Fruit fly (Drosophila melanogaster) whole organism, wandering third instar larva: ENCODE data around the gene Dora.

Experiments
- Abd-B ChIP-seq: fragments of >200 bp; optimal IDR thresholded peaks from 2 replicates; lab custom pipeline; 2017; ENCODE audit warnings: missing biosample characterization, missing genetic modification characterization
- CG32264 ChIP-seq: fragments of 200-800 bp; sonication (Bioruptor generic); optimal IDR thresholded peaks from 2 replicates; lab custom pipeline; 2016; ENCODE audit warnings: missing biosample characterization, missing genetic modification characterization
- CG9705 ChIP-seq: fragments of 200-800 bp; sonication (Bioruptor generic); optimal IDR thresholded peaks from 2 replicates; lab custom pipeline; 2018; ENCODE audit warnings: missing biosample characterization, mild to moderate bottlenecking, missing genetic modification characterization
- CrebA ChIP-seq: fragments of 200-800 bp; sonication (Bioruptor generic); optimal IDR thresholded peaks from 2 replicates; lab custom pipeline; 2016; ENCODE audit warnings: missing biosample characterization, mild to moderate bottlenecking, missing genetic modification characterization, borderline replicate concordance
- Dfd ChIP-seq: fragments of >200 bp; optimal IDR thresholded peaks from 2 replicates; lab custom pipeline; 2017; ENCODE audit warnings: missing biosample characterization, missing genetic modification characterization
- Dif ChIP-seq: fragments of 200-275, 200-300 bp; sonication (Bioruptor generic); optimal IDR thresholded peaks from 2 replicates; lab custom pipeline; 2018; ENCODE audit warnings: missing biosample characterization, missing genetic modification characterization; ENCODE audit not compliant: partially characterized antibody
- GATAd ChIP-seq: sonication (Bioruptor generic); optimal IDR thresholded peaks from 2 replicates; lab custom pipeline; 2016; ENCODE audit warnings: missing biosample characterization, missing genetic modification characterization
- HLH106 ChIP-seq: fragments of 200-800 bp; optimal IDR thresholded peaks from 3 replicates; lab custom pipeline; 2019; ENCODE audit warnings: missing biosample characterization, mild to moderate bottlenecking, missing genetic modification characterization, moderate library complexity
- Hr78 ChIP-seq: fragments of >200 bp; optimal IDR thresholded peaks from 2 replicates; lab custom pipeline; 2017; ENCODE audit warnings: missing biosample characterization, missing genetic modification characterization
- Hr83 ChIP-seq: fragments of 200-300 bp; sonication (Bioruptor generic); optimal IDR thresholded peaks from 2 replicates; lab custom pipeline; 2016; ENCODE audit warnings: missing biosample characterization, mild to moderate bottlenecking, missing genetic modification characterization, moderate library complexity; ENCODE audit not compliant: poor library complexity, severe bottlenecking
- Jra ChIP-seq: sonication (Bioruptor generic); optimal IDR thresholded peaks from 2 replicates; lab custom pipeline; 2016; ENCODE audit warnings: missing biosample characterization, missing genetic modification characterization
- Myc ChIP-seq: fragments of >200 bp; optimal IDR thresholded peaks from 2 replicates; lab custom pipeline; 2017
- N ChIP-seq: fragments of >200 bp; optimal IDR thresholded peaks from 2 replicates; lab custom pipeline; 2018; ENCODE audit warnings: missing biosample characterization, missing external identifiers, missing genetic modification characterization
- OdsH ChIP-seq: fragments of 200-800 bp; sonication (Bioruptor generic); optimal IDR thresholded peaks from 2 replicates; lab custom pipeline; 2016; ENCODE audit warnings: missing biosample characterization, mild to moderate bottlenecking, missing genetic modification characterization
- Rel ChIP-seq, 2 experiments: fragments of 200-800 bp; sonication (Bioruptor generic) in 1 of 2; optimal IDR thresholded peaks; 2 replicates in 1 of 2; 3 replicates in 1 of 2; lab custom pipeline; 2016 to 2019; ENCODE audit warnings: mild to moderate bottlenecking in 2 of 2, missing biosample characterization in 2 of 2, missing genetic modification characterization in 2 of 2, moderate library complexity in 1 of 2
- Sp1 ChIP-seq: fragments of 200-800 bp; sonication (Bioruptor generic); optimal IDR thresholded peaks from 3 replicates; lab custom pipeline; 2019; ENCODE audit warnings: missing biosample characterization, mild to moderate bottlenecking, missing genetic modification characterization, moderate library complexity
- Vsx2 ChIP-seq: fragments of 200-300, 225-300 bp; sonication (Bioruptor generic); optimal IDR thresholded peaks from 2 replicates; lab custom pipeline; 2018; ENCODE audit warnings: missing biosample characterization, missing genetic modification characterization; ENCODE audit not compliant: partially characterized antibody
- br ChIP-seq: fragments of 200-800 bp; sonication (Bioruptor generic); optimal IDR thresholded peaks from 2 replicates; lab custom pipeline; 2016; ENCODE audit warnings: missing biosample characterization, missing genetic modification characterization
- brk ChIP-seq: fragments of 200-800 bp; sonication (Bioruptor generic); optimal IDR thresholded peaks from 2 replicates; lab custom pipeline; 2016; ENCODE audit warnings: missing biosample characterization, mild to moderate bottlenecking, missing genetic modification characterization
- dl ChIP-seq, 2 experiments: fragments of 175-275, 200-275 bp in 1 of 2; fragments of 200-275 bp in 1 of 2; sonication (Bioruptor generic); optimal IDR thresholded peaks; lab custom pipeline; 2018; ENCODE audit warnings: mild to moderate bottlenecking in 2 of 2, missing biosample characterization in 2 of 2, missing genetic modification characterization in 2 of 2, moderate library complexity in 2 of 2; ENCODE audit not compliant: partially characterized antibody in 2 of 2, insufficient read depth in 1 of 2
- dmrt93B ChIP-seq: fragments of 200-800 bp; sonication (Bioruptor generic); optimal IDR thresholded peaks from 2 replicates; lab custom pipeline; 2018; ENCODE audit warnings: missing biosample characterization, mild to moderate bottlenecking, missing genetic modification characterization
- dsf ChIP-seq: sonication (Bioruptor generic); optimal IDR thresholded peaks from 2 replicates; lab custom pipeline; 2016; ENCODE audit warnings: missing biosample characterization, missing genetic modification characterization, borderline replicate concordance
- ey ChIP-seq: fragments of 200-800 bp; sonication (Bioruptor generic); optimal IDR thresholded peaks from 2 replicates; lab custom pipeline; 2016; ENCODE audit warnings: missing biosample characterization, missing genetic modification characterization
- foxo ChIP-seq, 2 experiments: fragments of 200-800 bp; sonication (Bioruptor generic); optimal IDR thresholded peaks; 2 replicates in 1 of 2; 3 replicates in 1 of 2; lab custom pipeline; 2016 to 2017; ENCODE audit warnings: missing biosample characterization in 2 of 2, missing genetic modification characterization in 2 of 2
- fru ChIP-seq: fragments of 200-800 bp; sonication (Bioruptor generic); optimal IDR thresholded peaks from 3 replicates; lab custom pipeline; 2016; ENCODE audit warnings: missing biosample characterization, mild to moderate bottlenecking, missing genetic modification characterization
- h ChIP-seq: fragments of 200-800 bp; sonication (Bioruptor generic); optimal IDR thresholded peaks from 3 replicates; lab custom pipeline; 2016; ENCODE audit warnings: missing biosample characterization, mild to moderate bottlenecking, missing genetic modification characterization
- jim ChIP-seq: fragments of 175-275, 200-325 bp; sonication (Bioruptor generic); optimal IDR thresholded peaks from 2 replicates; lab custom pipeline; 2016; ENCODE audit warnings: missing biosample characterization, mild to moderate bottlenecking, missing genetic modification characterization
- lola ChIP-seq: fragments of >200 bp; optimal IDR thresholded peaks from 2 replicates; lab custom pipeline; 2017; ENCODE audit warnings: missing biosample characterization, missing genetic modification characterization
- pan ChIP-seq: fragments of >200 bp; optimal IDR thresholded peaks from 2 replicates; lab custom pipeline; 2017
- psq ChIP-seq: fragments of 200-800 bp; sonication (Bioruptor generic); optimal IDR thresholded peaks from 3 replicates; lab custom pipeline; 2017; ENCODE audit warnings: missing biosample characterization, mild to moderate bottlenecking, missing genetic modification characterization, moderate library complexity
- rgr ChIP-seq: fragments of 200-800 bp; sonication (Bioruptor generic); optimal IDR thresholded peaks from 3 replicates; lab custom pipeline; 2016; ENCODE audit warnings: missing biosample characterization, mild to moderate bottlenecking, missing genetic modification characterization
- sage ChIP-seq: fragments of 200-800 bp; sonication (Bioruptor generic); optimal IDR thresholded peaks from 2 replicates; lab custom pipeline; 2016; ENCODE audit warnings: missing biosample characterization, mild to moderate bottlenecking, missing genetic modification characterization
- sv ChIP-seq: fragments of 200-800 bp; sonication (Bioruptor generic); optimal IDR thresholded peaks from 3 replicates; lab custom pipeline; 2016; ENCODE audit warnings: missing biosample characterization, missing genetic modification characterization
- tai ChIP-seq: sonication (Bioruptor generic); optimal IDR thresholded peaks from 2 replicates; lab custom pipeline; 2016; ENCODE audit warnings: missing biosample characterization, missing genetic modification characterization
- usp ChIP-seq: fragments of >200 bp; optimal IDR thresholded peaks from 2 replicates; lab custom pipeline; 2017; ENCODE audit warnings: missing biosample characterization, missing genetic modification characterization
- woc ChIP-seq: sonication (Bioruptor generic); optimal IDR thresholded peaks from 2 replicates; lab custom pipeline; 2016; ENCODE audit warnings: missing biosample characterization, mild to moderate bottlenecking, missing genetic modification characterization

Gene Dora

dm6 chrX:18864483-18865358 is 971 bp downstream of the Dora start:
- TF ChIP-seq dl (GFP tag; optimal IDR thresholded peaks at IDR 0.05; lab: Kevin White, UChicago; ENCODE audit: insufficient read depth in 1 of 2, partially characterized antibody in 2 of 2) (peak in 1 of 2 experiments; percentile 61), usp (no peak), jim (no peak), Dif (GFP tag; lab: Kevin White, UChicago) (peak; percentile 19), sv (no peak), dmrt93B (GFP tag; lab: Kevin White, UChicago) (no peak), Rel (GFP tag; optimal IDR thresholded peaks at IDR 0.05; lab: Kevin White, UChicago) (no peak), Rel (tag; optimal IDR thresholded peaks at IDR 0.05; lab: Kevin White, UChicago) (peak; percentile 52), psq (GFP tag; lab: Kevin White, UChicago) (peak; percentile 82), Sp1 (GFP tag; lab: Kevin White, UChicago) (no peak), GATAd (no peak)
- TF ChIP-seq, all 38 proteins: peak for 4

- TF ChIP-seq psq (GFP tag; lab: Kevin White, UChicago) (peak; percentile 73), tai (GFP tag; lab: Kevin White, UChicago) (no peak)
Observed at dm6 chrX:18866289-18866832, 2.6 kb downstream of the Dora start.

DNA sequence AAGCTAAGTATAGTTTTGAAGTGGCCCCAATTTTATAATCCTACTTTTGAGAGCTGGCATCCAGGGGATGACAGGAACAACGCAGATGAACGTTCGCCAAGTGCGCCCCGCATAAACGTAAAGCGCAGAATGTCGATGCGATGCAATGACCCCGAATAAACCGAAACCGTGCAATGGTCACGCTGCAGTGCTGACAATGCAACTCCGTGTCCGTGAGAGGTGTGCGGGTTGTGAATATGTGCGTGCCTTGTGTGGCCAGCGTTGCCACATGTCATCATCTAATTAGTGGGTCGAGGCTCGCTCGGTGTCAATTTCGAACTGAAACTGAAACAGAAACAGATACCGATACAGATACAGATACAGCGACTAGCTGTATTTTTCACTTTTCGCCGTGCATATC is 4.4 kb downstream of the Dora start:
- TF ChIP-seq Dif (GFP tag; lab: Kevin White, UChicago) (no peak), ey (GFP tag; lab: Kevin White, UChicago) (no peak), HLH106 (tag; lab: Kevin White, UChicago) (no peak), foxo (GFP tag; optimal IDR thresholded peaks at IDR 0.05; lab: Kevin White, UChicago) (no peak), brk (GFP tag; lab: Kevin White, UChicago) (no peak), br (no peak), rgr (GFP tag; lab: Kevin White, UChicago) (no peak), CG32264 (GFP tag; lab: Kevin White, UChicago) (no peak), CG9705 (GFP tag; lab: Kevin White, UChicago) (no peak), dsf (no peak), Myc (no peak), Hr83 (GFP tag; lab: Kevin White, UChicago) (no peak), CrebA (GFP tag; lab: Kevin White, UChicago) (no peak), dmrt93B (GFP tag; lab: Kevin White, UChicago) (no peak), pan (lab: Kevin White, UChicago) (no peak), woc (no peak)

dm6 chrX:18869489-18870132 is 5.9 kb downstream of the Dora start:
- no peak for TF ChIP-seq Jra (GFP tag; lab: Kevin White, UChicago)
- TF ChIP-seq psq (GFP tag; lab: Kevin White, UChicago) = peak; percentile 54
- peak; percentile 39 for TF ChIP-seq HLH106 (tag; lab: Kevin White, UChicago)
- no peak for TF ChIP-seq tai (GFP tag; lab: Kevin White, UChicago)
- TF ChIP-seq Abd-B = no peak
- TF ChIP-seq fru (GFP tag; lab: Kevin White, UChicago) = peak; percentile 72
- peak; percentile 57 for TF ChIP-seq Hr83 (GFP tag; lab: Kevin White, UChicago)
- peak; percentile 56 for TF ChIP-seq OdsH
- peak; percentile 64 for TF ChIP-seq br
- TF ChIP-seq Myc = peak; percentile 49
- no peak for TF ChIP-seq N (GFP tag; lab: Kevin White, UChicago)
- no peak for TF ChIP-seq pan (lab: Kevin White, UChicago)
- TF ChIP-seq sage = no peak
- TF ChIP-seq usp = no peak
- no peak for TF ChIP-seq Vsx2
- TF ChIP-seq rgr (GFP tag; lab: Kevin White, UChicago) = peak; percentile 67
- TF ChIP-seq ey (GFP tag; lab: Kevin White, UChicago) = peak; percentile 64
- TF ChIP-seq h (GFP tag; lab: Kevin White, UChicago) = peak; percentile 62
- no peak for TF ChIP-seq Hr78
- TF ChIP-seq lola (GFP tag; lab: Kevin White, UChicago) = no peak
- peak; percentile 19 for TF ChIP-seq CG32264 (GFP tag; lab: Kevin White, UChicago)
- TF ChIP-seq Dfd (GFP tag; lab: Kevin White, UChicago) = no peak
- peak; percentile 27 for TF ChIP-seq woc
- peak; percentile 60 for TF ChIP-seq Sp1 (GFP tag; lab: Kevin White, UChicago)
- peak in 1 of 2 experiments; percentile 71 for TF ChIP-seq foxo (GFP tag; optimal IDR thresholded peaks at IDR 0.05; lab: Kevin White, UChicago)
- no peak for TF ChIP-seq dl (GFP tag; optimal IDR thresholded peaks at IDR 0.05; lab: Kevin White, UChicago; ENCODE audit: insufficient read depth in 1 of 2, partially characterized antibody in 2 of 2)
- no peak for TF ChIP-seq brk (GFP tag; lab: Kevin White, UChicago)
